Worm (Caenorhabditis elegans) whole organism, midembryonic: Measurements from ENCODE around the gene nlp-20.

Experiments
- T22C8.4 ChIP-seq: fragments of 200-800 bp; sonication (Bioruptor generic); IDR thresholded peaks from 2 replicates; pipeline ENCODE4 v1.3.6; 2022; ENCODE audit warnings: missing genetic modification characterization, missing compliant biosample characterization
- cog-1 ChIP-seq: sonication (generic microtip); optimal IDR thresholded peaks from 2 replicates; lab custom pipeline; 2016; ENCODE audit warnings: missing genetic modification characterization, missing compliant biosample characterization
- flt-1 ChIP-seq: fragments of 200-800 bp; sonication (Bioruptor generic); IDR thresholded peaks from 2 replicates; pipeline ENCODE4 v1.3.6; 2022; ENCODE audit warnings: missing genetic modification characterization, missing compliant biosample characterization
- klf-2 ChIP-seq: fragments of 200-800 bp; sonication (Bioruptor generic); conservative IDR thresholded peaks from 2 replicates; pipeline ENCODE4 v1.3.6; 2022; ENCODE audit warnings: missing genetic modification reagents, missing genetic modification characterization, missing compliant biosample characterization
- med-1 ChIP-seq: sonication (generic microtip); optimal IDR thresholded peaks from 2 replicates; lab custom pipeline; 2017; ENCODE audit warnings: missing genetic modification characterization, mild to moderate bottlenecking, missing compliant biosample characterization, antibody characterized with exemption, missing genetic modification reagents; ENCODE audit not compliant: insufficient read depth
- ref-1 ChIP-seq: fragments of 200-800 bp; sonication (Bioruptor generic); conservative IDR thresholded peaks from 2 replicates; pipeline ENCODE4 v1.3.6; 2022; ENCODE audit warnings: missing genetic modification reagents, missing genetic modification characterization, missing compliant biosample characterization
- tab-1 ChIP-seq: fragments of 200-800 bp; sonication (Bioruptor generic); IDR thresholded peaks from 2 replicates; pipeline ENCODE4 v1.3.6; 2022; ENCODE audit warnings: missing genetic modification characterization, missing compliant biosample characterization
- ztf-23 ChIP-seq: fragments of 200-800 bp; sonication (Bioruptor generic); IDR thresholded peaks from 2 replicates; pipeline ENCODE4 v1.3.6; 2022; ENCODE audit warnings: missing genetic modification reagents, missing genetic modification characterization, missing compliant biosample characterization
- ztf-29 ChIP-seq: fragments of 200-800 bp; sonication (Bioruptor generic); IDR thresholded peaks from 2 replicates; pipeline ENCODE4 v1.3.6; 2022; ENCODE audit warnings: missing genetic modification reagents, missing genetic modification characterization, missing compliant biosample characterization

Gene nlp-20

DNA sequence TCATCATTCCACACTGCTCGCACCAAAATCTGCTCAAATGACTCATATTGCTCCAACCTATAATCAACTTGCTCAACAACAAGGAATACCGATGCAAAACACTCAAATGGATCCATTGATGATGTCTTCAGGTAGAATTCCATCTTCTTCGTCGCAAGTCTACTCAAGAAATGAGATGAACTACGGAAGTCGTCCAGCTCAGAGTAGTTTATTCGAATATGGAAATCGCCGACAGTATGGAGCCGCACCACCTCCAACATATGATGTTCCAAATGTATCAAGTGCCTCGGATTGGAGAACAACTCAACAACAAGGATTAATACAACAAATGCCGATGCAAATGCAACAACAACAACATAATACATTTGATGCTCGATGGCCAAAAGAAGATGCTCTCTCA is 19.8 kb downstream of the nlp-20 start:
- no peak for TF ChIP-seq ztf-23 (GFP tag; lab: Robert Waterston, UW)
- TF ChIP-seq ztf-29 (GFP tag; lab: Robert Waterston, UW), result no peak
- TF ChIP-seq klf-2 (GFP tag; lab: Robert Waterston, UW), result no peak
- TF ChIP-seq cog-1, result no peak
- no peak for TF ChIP-seq tab-1
- no peak for TF ChIP-seq ref-1 (GFP tag; lab: Robert Waterston, UW)

DNA sequence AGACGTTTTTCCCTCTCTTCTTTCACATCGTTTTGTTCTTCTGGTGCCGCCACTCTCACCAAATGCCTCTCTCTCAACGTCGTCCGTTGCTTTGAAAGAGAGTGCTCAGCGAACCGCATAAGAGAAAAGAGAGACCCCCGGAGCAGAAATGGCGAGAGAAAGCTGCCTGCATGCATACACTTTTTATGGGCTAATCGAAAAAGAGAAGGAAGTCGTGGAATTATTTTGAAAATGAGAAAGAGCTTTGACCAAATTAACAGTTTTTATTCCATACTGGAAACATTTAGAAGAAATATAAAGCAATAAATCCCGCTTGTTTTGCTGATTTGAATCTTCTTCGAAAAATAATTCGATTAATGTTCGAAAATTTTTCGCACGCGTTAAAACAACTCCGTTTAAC is 22.4 kb downstream of the nlp-20 start:
- TF ChIP-seq ztf-23 (GFP tag; lab: Robert Waterston, UW), result no peak
- no peak for TF ChIP-seq ref-1 (GFP tag; lab: Robert Waterston, UW)
- TF ChIP-seq med-1 (GFP tag; lab: Kevin White, UChicago), result no peak
- TF ChIP-seq flt-1, result no peak
- TF ChIP-seq T22C8.4 (GFP tag; lab: Robert Waterston, UW), result no peak
- TF ChIP-seq cog-1, result no peak
- no peak for TF ChIP-seq tab-1
- no peak for TF ChIP-seq ztf-29 (GFP tag; lab: Robert Waterston, UW)
- no peak for TF ChIP-seq klf-2 (GFP tag; lab: Robert Waterston, UW)

DNA sequence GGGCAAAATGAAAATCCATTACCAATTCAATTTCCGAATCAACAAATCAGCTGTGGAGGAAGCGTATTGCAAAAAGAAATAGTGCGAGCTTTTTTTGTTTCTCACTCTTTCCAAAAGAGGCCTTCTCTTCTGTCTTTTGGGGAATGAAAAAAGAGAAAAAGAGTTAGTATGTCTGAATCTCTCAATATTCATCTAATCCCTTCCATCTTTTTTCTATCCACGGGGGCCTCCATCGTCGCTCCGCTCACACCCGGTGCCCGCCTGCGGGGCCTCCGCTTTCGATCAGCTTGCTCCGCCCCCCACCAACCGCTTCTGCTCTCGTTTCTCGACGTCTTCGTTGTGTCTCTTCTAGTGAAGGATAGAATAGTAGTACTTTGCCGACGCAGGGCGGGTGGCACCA is 23.6 kb downstream of the nlp-20 start:
- TF ChIP-seq ref-1 (GFP tag; lab: Robert Waterston, UW), result no peak
- TF ChIP-seq tab-1, result no peak
- no peak for TF ChIP-seq med-1 (GFP tag; lab: Kevin White, UChicago)

DNA sequence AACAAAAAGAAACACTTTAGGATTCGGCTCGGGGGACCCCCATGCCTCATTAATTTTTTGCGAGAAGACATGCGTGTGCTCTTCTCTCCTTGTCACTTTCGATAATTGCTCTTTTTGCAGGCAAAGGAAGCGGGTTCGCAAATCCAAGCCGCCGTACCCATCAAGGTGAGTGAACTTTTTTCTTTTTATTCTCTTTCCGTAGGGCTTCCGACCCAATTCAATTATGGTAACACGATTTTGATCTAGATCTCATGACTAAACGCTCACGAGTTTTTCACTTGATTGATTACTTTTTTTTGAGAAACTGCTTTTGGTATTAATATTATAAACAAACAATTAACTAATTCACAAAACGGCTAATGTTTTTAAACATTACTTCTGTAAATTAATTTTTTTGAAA is 30.3 kb downstream of the nlp-20 start:
- TF ChIP-seq tab-1 (no peak), ztf-23 (GFP tag; lab: Robert Waterston, UW) (no peak), T22C8.4 (GFP tag; lab: Robert Waterston, UW) (no peak), med-1 (GFP tag; lab: Kevin White, UChicago) (no peak), cog-1 (no peak), flt-1 (no peak), klf-2 (GFP tag; lab: Robert Waterston, UW) (no peak), ref-1 (GFP tag; lab: Robert Waterston, UW) (no peak), ztf-29 (GFP tag; lab: Robert Waterston, UW) (no peak)

DNA sequence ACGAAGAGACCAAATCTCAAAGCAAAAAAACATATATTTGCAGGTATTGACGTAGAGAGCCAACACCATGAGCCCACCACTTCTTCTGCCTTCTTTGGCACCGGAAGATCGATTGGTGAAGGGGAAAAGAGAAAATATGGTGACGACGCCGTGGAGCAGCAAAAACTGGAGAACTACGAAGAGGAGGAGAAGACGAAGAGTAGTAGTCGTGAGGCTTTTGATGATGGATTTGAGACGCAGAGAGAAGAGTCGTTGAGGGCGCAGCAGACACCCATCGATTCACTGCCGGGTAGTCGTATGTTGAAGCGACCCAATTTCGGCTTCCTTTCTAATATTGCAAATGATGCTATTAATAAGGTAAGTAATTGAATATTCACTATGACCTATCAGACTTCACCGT is 31.5 kb downstream of the nlp-20 start:
- TF ChIP-seq ztf-23 (GFP tag; lab: Robert Waterston, UW) (0 out of 2 replicates have a peak, but pooled peaks have one; percentile 23), ref-1 (GFP tag; lab: Robert Waterston, UW) (no peak)

DNA sequence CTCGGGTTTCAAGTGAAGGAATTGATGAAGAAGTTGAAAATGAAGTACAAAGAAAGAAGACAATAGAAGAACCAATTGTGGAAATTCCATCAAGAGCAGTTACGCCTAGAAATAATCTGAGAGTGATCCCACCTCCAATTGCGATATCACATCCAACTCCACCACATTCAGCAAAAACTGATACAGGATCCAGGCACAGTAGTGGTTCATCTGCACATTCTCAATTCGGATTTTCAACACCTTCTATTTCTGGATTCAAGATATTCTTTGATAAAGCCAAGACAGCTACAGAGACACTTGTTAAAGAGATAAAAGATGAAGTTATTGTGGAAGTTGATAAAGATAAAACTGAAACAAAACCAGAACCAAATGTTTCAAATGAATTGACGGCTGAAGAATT is 34.8 kb downstream of the nlp-20 start:
- TF ChIP-seq med-1 (GFP tag; lab: Kevin White, UChicago) (no peak), ref-1 (GFP tag; lab: Robert Waterston, UW) (no peak), cog-1 (no peak), flt-1 (no peak), T22C8.4 (GFP tag; lab: Robert Waterston, UW) (no peak), tab-1 (no peak), klf-2 (GFP tag; lab: Robert Waterston, UW) (no peak), ztf-23 (GFP tag; lab: Robert Waterston, UW) (no peak), ztf-29 (GFP tag; lab: Robert Waterston, UW) (no peak)

DNA sequence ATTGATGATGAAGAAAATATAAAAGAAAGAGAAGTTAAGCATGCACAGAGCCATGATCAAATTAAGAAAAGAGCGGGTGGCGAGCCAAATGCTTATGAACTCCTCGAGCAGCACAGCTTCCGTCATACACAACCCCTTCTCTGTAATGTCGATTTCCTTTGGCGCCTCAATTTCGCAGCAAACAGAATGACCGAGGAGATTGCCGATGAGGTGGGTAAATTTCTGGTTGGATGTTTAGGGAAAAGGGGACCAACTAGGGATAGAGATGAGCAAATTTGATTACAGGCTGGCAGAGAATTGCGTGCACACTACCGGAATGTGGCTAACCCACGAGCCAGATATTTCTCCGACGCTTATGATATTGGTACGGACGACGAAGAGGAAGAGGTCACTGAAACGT is 37.5 kb downstream of the nlp-20 start:
- TF ChIP-seq cog-1, result no peak
- no peak for TF ChIP-seq ref-1 (GFP tag; lab: Robert Waterston, UW)
- TF ChIP-seq ztf-29 (GFP tag; lab: Robert Waterston, UW), result no peak
- no peak for TF ChIP-seq T22C8.4 (GFP tag; lab: Robert Waterston, UW)
- no peak for TF ChIP-seq tab-1
- TF ChIP-seq ztf-23 (GFP tag; lab: Robert Waterston, UW), result no peak
- no peak for TF ChIP-seq med-1 (GFP tag; lab: Kevin White, UChicago)
- TF ChIP-seq flt-1, result no peak
- no peak for TF ChIP-seq klf-2 (GFP tag; lab: Robert Waterston, UW)
